Fruit fly (Drosophila melanogaster) whole organism, embryonic: ENCODE measurements around the gene Sec10.
A peak's percentile ranks its signal among the peaks of the same experiment; 100 is the strongest.

Source experiments
- Aef1 ChIP-seq: fragments of 200-800 bp; sonication (Bioruptor generic); IDR thresholded peaks from 3 replicates; pipeline ENCODE4 v1.3.6; 2022; ENCODE audit warnings: missing biosample characterization, missing genetic modification characterization
- B-H1 ChIP-seq: fragments of 200-800 bp; sonication (Bioruptor generic); IDR thresholded peaks from 3 replicates; pipeline ENCODE4 v1.3.6; 2022; ENCODE audit warnings: missing biosample characterization, missing genetic modification characterization
- Bgb ChIP-seq: fragments of 200-800 bp; sonication (Bioruptor generic); IDR thresholded peaks from 2 replicates; pipeline ENCODE4 v1.3.6; 2022; ENCODE audit warnings: missing biosample characterization, missing genetic modification characterization; ENCODE audit not compliant: partially characterized antibody
- CG10267 ChIP-seq: fragments of 200-800 bp; sonication (Bioruptor generic); optimal IDR thresholded peaks from 2 replicates; lab custom pipeline; 2018; ENCODE audit warnings: missing biosample characterization, mild to moderate bottlenecking, missing genetic modification characterization, moderate library complexity
- CG11456 ChIP-seq: fragments of 200-800 bp; sonication (Bioruptor generic); IDR thresholded peaks from 3 replicates; pipeline ENCODE4 v1.3.6; 2022; ENCODE audit warnings: missing biosample characterization, missing genetic modification characterization
- CG13624 ChIP-seq: fragments of 200-800 bp; sonication (Bioruptor generic); optimal IDR thresholded peaks from 2 replicates; lab custom pipeline; 2016; ENCODE audit warnings: missing biosample characterization, missing genetic modification characterization
- CG14014 ChIP-seq: fragments of 200-800 bp; sonication (Bioruptor generic); IDR thresholded peaks from 2 replicates; pipeline ENCODE4 v1.3.6; 2022; ENCODE audit warnings: missing biosample characterization, missing genetic modification characterization
- CG14050 ChIP-seq: fragments of 200-800 bp; sonication (Bioruptor generic); IDR thresholded peaks from 3 replicates; pipeline ENCODE4 v1.3.6; 2022; ENCODE audit warnings: missing biosample characterization, missing genetic modification characterization
- CG15696 ChIP-seq: fragments of 200-800 bp; sonication (Bioruptor generic); optimal IDR thresholded peaks from 2 replicates; lab custom pipeline; 2019; ENCODE audit warnings: missing biosample characterization, mild to moderate bottlenecking, missing genetic modification characterization, moderate library complexity
- CG1602 ChIP-seq: fragments of 200-800 bp; sonication (Bioruptor generic); optimal IDR thresholded peaks from 3 replicates; lab custom pipeline; 2016; ENCODE audit warnings: missing biosample characterization, missing genetic modification characterization
- CG1603 ChIP-seq: fragments of 200-800 bp; sonication (Bioruptor generic); optimal IDR thresholded peaks from 2 replicates; lab custom pipeline; 2019; ENCODE audit warnings: missing biosample characterization, mild to moderate bottlenecking, missing genetic modification characterization, moderate library complexity
- CG16863 ChIP-seq: fragments of 200-800 bp; sonication (Bioruptor generic); optimal IDR thresholded peaks from 3 replicates; lab custom pipeline; 2016; ENCODE audit warnings: missing biosample characterization, missing genetic modification characterization
- CG17829 ChIP-seq: fragments of 200-800 bp; optimal IDR thresholded peaks from 2 replicates; lab custom pipeline; 2019; ENCODE audit warnings: missing biosample characterization, mild to moderate bottlenecking, missing genetic modification characterization, moderate library complexity
- CG1792 ChIP-seq: fragments of 200-800 bp; sonication (Bioruptor generic); optimal IDR thresholded peaks from 2 replicates; lab custom pipeline; 2016; ENCODE audit warnings: missing biosample characterization, missing genetic modification characterization
- CG18619 ChIP-seq: fragments of 200-800 bp; sonication (Bioruptor generic); optimal IDR thresholded peaks from 3 replicates; lab custom pipeline; 2017; ENCODE audit warnings: missing biosample characterization, mild to moderate bottlenecking, missing genetic modification characterization
- CG18764 ChIP-seq: fragments of 200-800 bp; sonication (Bioruptor generic); optimal IDR thresholded peaks from 3 replicates; lab custom pipeline; 2016; ENCODE audit warnings: missing biosample characterization, missing genetic modification characterization
- CG31441 ChIP-seq: fragments of 200-800 bp; sonication (Bioruptor generic); IDR thresholded peaks from 2 replicates; pipeline ENCODE4 v1.3.6; 2022; ENCODE audit warnings: missing biosample characterization, missing genetic modification characterization
- CG33557 ChIP-seq: fragments of 200-800 bp; sonication (Bioruptor generic); optimal IDR thresholded peaks from 2 replicates; lab custom pipeline; 2019; ENCODE audit warnings: missing biosample characterization, mild to moderate bottlenecking, missing genetic modification characterization, moderate library complexity
- CG3407 ChIP-seq: fragments of 200-800 bp; sonication (Bioruptor generic); optimal IDR thresholded peaks from 2 replicates; lab custom pipeline; 2018; ENCODE audit warnings: missing biosample characterization, mild to moderate bottlenecking, missing genetic modification characterization
- CG4820 ChIP-seq: fragments of 200-800 bp; sonication (Bioruptor generic); optimal IDR thresholded peaks from 3 replicates; lab custom pipeline; 2016; ENCODE audit warnings: missing biosample characterization, missing genetic modification characterization
- CG5953 ChIP-seq: fragments of 200-800 bp; sonication (Bioruptor generic); IDR thresholded peaks from 2 replicates; pipeline ENCODE4 v1.3.6; 2022; ENCODE audit warnings: missing biosample characterization, missing genetic modification characterization
- CG7786 ChIP-seq: fragments of 200-800 bp; sonication (Bioruptor generic); optimal IDR thresholded peaks from 2 replicates; lab custom pipeline; 2016; ENCODE audit warnings: missing biosample characterization, missing genetic modification characterization
- Doc2 ChIP-seq: fragments of 200-800 bp; sonication (Bioruptor generic); IDR thresholded peaks from 2 replicates; pipeline ENCODE4 v1.3.6; 2022; ENCODE audit warnings: missing biosample characterization, missing genetic modification characterization
- Drgx ChIP-seq: fragments of 200-800 bp; sonication (Bioruptor generic); IDR thresholded peaks from 2 replicates; pipeline ENCODE4 v1.3.6; 2022; ENCODE audit warnings: missing biosample characterization, missing genetic modification characterization
- Ets97D ChIP-seq: fragments of 200-800 bp; sonication (Bioruptor generic); optimal IDR thresholded peaks from 3 replicates; lab custom pipeline; 2016; ENCODE audit warnings: missing biosample characterization, missing genetic modification characterization
- HHEX ChIP-seq: fragments of 200-800 bp; sonication (Bioruptor generic); optimal IDR thresholded peaks from 3 replicates; lab custom pipeline; 2017; ENCODE audit warnings: missing biosample characterization, mild to moderate bottlenecking, missing genetic modification characterization, missing genetic modification reagents
- Lim3 ChIP-seq: fragments of 200-800 bp; sonication (Bioruptor generic); IDR thresholded peaks from 2 replicates; pipeline ENCODE4 v1.3.6; 2022; ENCODE audit warnings: missing biosample characterization, missing genetic modification characterization
- MBD-R2 ChIP-seq: fragments of 200-800 bp; sonication (Bioruptor generic); IDR thresholded peaks from 2 replicates; pipeline ENCODE4 v1.3.6; 2022; ENCODE audit warnings: missing biosample characterization, missing genetic modification characterization
- Med ChIP-seq: fragments of 200-800 bp; sonication (Bioruptor generic); peaks from one replicate; lab custom pipeline; 2016; ENCODE audit warnings: missing biosample characterization, missing genetic modification characterization, mild to moderate bottlenecking, inconsistent platforms, moderate library complexity
- NFAT ChIP-seq: fragments of 200-800 bp; sonication (Bioruptor generic); IDR thresholded peaks from 2 replicates; pipeline ENCODE4 v1.3.6; 2022; ENCODE audit warnings: missing biosample characterization, missing genetic modification characterization
- Sin3A ChIP-seq: fragments of >200 bp; optimal IDR thresholded peaks from 2 replicates; lab custom pipeline; 2018
- Spps ChIP-seq: fragments of 200-800 bp; sonication (Bioruptor generic); optimal IDR thresholded peaks from 2 replicates; lab custom pipeline; 2018; ENCODE audit warnings: missing biosample characterization, mild to moderate bottlenecking, missing genetic modification characterization
- Xrp1 ChIP-seq: fragments of 200-800 bp; sonication (Bioruptor generic); IDR thresholded peaks from 2 replicates; pipeline ENCODE4 v1.3.6; 2022; ENCODE audit warnings: missing biosample characterization, missing genetic modification characterization
- bigmax ChIP-seq: fragments of 200-800 bp; sonication (Bioruptor generic); optimal IDR thresholded peaks from 2 replicates; lab custom pipeline; 2018; ENCODE audit warnings: missing biosample characterization, mild to moderate bottlenecking, missing genetic modification characterization
- cad ChIP-seq: fragments of >200 bp; optimal IDR thresholded peaks from 2 replicates; lab custom pipeline; 2017; ENCODE audit warnings: missing biosample characterization, missing genetic modification characterization
- fd3F ChIP-seq: fragments of 200-800 bp; sonication (Bioruptor generic); optimal IDR thresholded peaks from 2 replicates; lab custom pipeline; 2018; ENCODE audit warnings: missing biosample characterization, mild to moderate bottlenecking, missing genetic modification characterization, moderate library complexity
- gt ChIP-seq: fragments of 200-800 bp; sonication (Bioruptor generic); IDR thresholded peaks from 2 replicates; pipeline ENCODE4 v1.3.6; 2022; ENCODE audit warnings: missing biosample characterization, missing genetic modification characterization
- hbn ChIP-seq: fragments of 200-800 bp; sonication (Bioruptor generic); IDR thresholded peaks from 2 replicates; pipeline ENCODE4 v1.3.6; 2022; ENCODE audit warnings: missing biosample characterization, missing genetic modification characterization; ENCODE audit not compliant: partially characterized antibody
- ind ChIP-seq: fragments of 200-800 bp; sonication (Bioruptor generic); optimal IDR thresholded peaks from 3 replicates; lab custom pipeline; 2016; ENCODE audit warnings: missing biosample characterization, missing genetic modification characterization
- mam ChIP-seq: fragments of 200-800 bp; sonication (Bioruptor generic); optimal IDR thresholded peaks from 3 replicates; lab custom pipeline; 2016; ENCODE audit warnings: missing biosample characterization, missing genetic modification characterization
- nmo ChIP-seq: fragments of 200-800 bp; sonication (Bioruptor generic); optimal IDR thresholded peaks from 2 replicates; lab custom pipeline; 2018; ENCODE audit warnings: missing biosample characterization, mild to moderate bottlenecking, missing genetic modification characterization, moderate library complexity
- otp ChIP-seq: fragments of 200-800 bp; sonication (Bioruptor generic); IDR thresholded peaks from 3 replicates; pipeline ENCODE4, ENCODE4 v1.3.6; 2022; ENCODE audit warnings: missing biosample characterization, missing genetic modification characterization
- ranshi ChIP-seq: fragments of 200-800 bp; sonication (Bioruptor generic); IDR thresholded peaks from 2 replicates; pipeline ENCODE4 v1.3.6; 2022; ENCODE audit warnings: missing biosample characterization, missing genetic modification characterization
- sens-2 ChIP-seq: fragments of 200-800 bp; sonication (Bioruptor generic); IDR thresholded peaks from 2 replicates; pipeline ENCODE4 v1.3.6; 2022; ENCODE audit warnings: missing biosample characterization, missing genetic modification characterization
- stwl ChIP-seq: fragments of 200-800 bp; sonication (Bioruptor generic); optimal IDR thresholded peaks from 3 replicates; lab custom pipeline; 2018; ENCODE audit warnings: missing biosample characterization, mild to moderate bottlenecking, missing genetic modification characterization, moderate library complexity
- tap ChIP-seq: fragments of 200-800 bp; optimal IDR thresholded peaks from 3 replicates; lab custom pipeline; 2019; ENCODE audit warnings: missing biosample characterization, mild to moderate bottlenecking, missing genetic modification characterization, moderate library complexity
- ttk ChIP-seq: fragments of 200-800 bp; sonication (Bioruptor generic); IDR thresholded peaks from 2 replicates; pipeline ENCODE4 v2.1.2; 2022; ENCODE audit warnings: missing biosample characterization, missing genetic modification characterization
- tx ChIP-seq: fragments of 200-800 bp; sonication (Bioruptor generic); optimal IDR thresholded peaks from 2 replicates; lab custom pipeline; 2016; ENCODE audit warnings: missing biosample characterization, missing genetic modification characterization
- unpg ChIP-seq: fragments of 200-800 bp; sonication (Bioruptor generic); optimal IDR thresholded peaks from 3 replicates; lab custom pipeline; 2018; ENCODE audit warnings: missing biosample characterization, mild to moderate bottlenecking, missing genetic modification characterization, moderate library complexity
- zfh2 ChIP-seq: fragments of 200-800 bp; sonication (Bioruptor generic); optimal IDR thresholded peaks from 2 replicates; lab custom pipeline; 2016; ENCODE audit warnings: missing biosample characterization, missing genetic modification characterization

Gene Sec10

dm6 chr3R:24151924-24152809 lies 17.5 kb downstream of the Sec10 start, which contains the start of the genes p38a and CG6178 (continued):
- TF ChIP-seq CG3407 = peak; percentile 90
- peak; percentile 84 for TF ChIP-seq CG33557 (GFP tag; lab: Kevin White, UChicago)
- no peak for TF ChIP-seq CG1792 (GFP tag; lab: Kevin White, UChicago)
- peak; percentile 82 for TF ChIP-seq bigmax (GFP tag; lab: Kevin White, UChicago)
- peak; percentile 97 for TF ChIP-seq CG14014 (GFP tag; lab: Robert Waterston, UW)
- peak; percentile 97 for TF ChIP-seq CG18619 (GFP tag; lab: Kevin White, UChicago)
- TF ChIP-seq Lim3 = peak; percentile 94
- TF ChIP-seq nmo (GFP tag; lab: Kevin White, UChicago) = peak; percentile 99
- peak; percentile 96 for TF ChIP-seq ind (GFP tag; lab: Kevin White, UChicago)
- peak; percentile 86 for TF ChIP-seq CG18764 (GFP tag; lab: Kevin White, UChicago)
- TF ChIP-seq HHEX = peak; percentile 97
- peak; percentile 96 for TF ChIP-seq CG11456
- TF ChIP-seq cad = no peak
- peak; percentile 84 for TF ChIP-seq Med
- TF ChIP-seq tx (GFP tag; lab: Kevin White, UChicago) = peak; percentile 65
- peak; percentile 92 for TF ChIP-seq CG15696 (tag; lab: Kevin White, UChicago)
- peak; percentile 99 for TF ChIP-seq CG31441 (GFP tag; lab: Robert Waterston, UW)
- peak; percentile 96 for TF ChIP-seq unpg (GFP tag; lab: Kevin White, UChicago)
- no peak for TF ChIP-seq hbn
- TF ChIP-seq ranshi = peak; percentile 97
- TF ChIP-seq CG1603 = peak; percentile 42
- peak; percentile 93 for TF ChIP-seq CG1602 (GFP tag; lab: Kevin White, UChicago)
- peak; percentile 86 for TF ChIP-seq gt
- peak; percentile 96 for TF ChIP-seq Xrp1 (GFP tag; lab: Robert Waterston, UW)
- TF ChIP-seq NFAT = peak; percentile 95
- peak; percentile 89 for TF ChIP-seq Doc2 (GFP tag; lab: Robert Waterston, UW)
- TF ChIP-seq MBD-R2 (GFP tag; lab: Robert Waterston, UW) = peak; percentile 81
- TF ChIP-seq CG13624 = peak; percentile 56
- TF ChIP-seq stwl = peak; percentile 76
- peak; percentile 50 for TF ChIP-seq Ets97D (GFP tag; lab: Kevin White, UChicago)
- peak; percentile 67 for TF ChIP-seq CG7786 (GFP tag; lab: Kevin White, UChicago)
- peak; percentile 28 for TF ChIP-seq CG16863 (GFP tag; lab: Kevin White, UChicago)
- TF ChIP-seq Sin3A (lab: Kevin White, UChicago) = peak; percentile 5
- peak; percentile 79 for TF ChIP-seq otp
- TF ChIP-seq CG10267 (tag; lab: Kevin White, UChicago) = peak; percentile 94
- peak; percentile 83 for TF ChIP-seq sens-2 (GFP tag; lab: Robert Waterston, UW)
- peak; percentile 72 for TF ChIP-seq mam
- peak; percentile 92 for TF ChIP-seq Spps
- TF ChIP-seq fd3F (GFP tag; lab: Kevin White, UChicago) = peak; percentile 98
- TF ChIP-seq Bgb (GFP tag; lab: Robert Waterston, UW) = peak; percentile 8; the same call in 1 of the 2 replicates
- TF ChIP-seq Aef1 (GFP tag; lab: Robert Waterston, UW) = peak; percentile 97
- TF ChIP-seq Drgx (GFP tag; lab: Robert Waterston, UW) = peak; percentile 98
- peak; percentile 95 for TF ChIP-seq ttk (GFP tag; lab: Robert Waterston, UW)
- peak; percentile 98 for TF ChIP-seq CG17829
- peak; percentile 91 for TF ChIP-seq CG4820 (GFP tag; lab: Kevin White, UChicago)
- peak; percentile 96 for TF ChIP-seq CG14050 (GFP tag; lab: Robert Waterston, UW)
- peak; percentile 86 for TF ChIP-seq zfh2 (GFP tag; lab: Kevin White, UChicago)
- TF ChIP-seq CG5953 (GFP tag; lab: Robert Waterston, UW) = peak; percentile 94
- TF ChIP-seq B-H1 (GFP tag; lab: Robert Waterston, UW) = peak; percentile 95
- TF ChIP-seq tap (tag; lab: Kevin White, UChicago) = peak; percentile 96
